Fruit fly (Drosophila melanogaster) whole organism, prepupa: ENCODE results near the gene ppk31.

Source experiments
- Blimp-1 ChIP-seq: fragments of 200-800 bp; sonication (Bioruptor generic); optimal IDR thresholded peaks from 3 replicates; lab custom pipeline; 2017; ENCODE audit warnings: missing biosample characterization, missing genetic modification characterization, mild to moderate bottlenecking, moderate library complexity, missing genetic modification reagents
- CG10631 ChIP-seq: fragments of 200-800 bp; sonication (Bioruptor generic); optimal IDR thresholded peaks from 2 replicates; lab custom pipeline; 2016; ENCODE audit warnings: missing biosample characterization, missing genetic modification characterization
- CG11294 ChIP-seq: fragments of 200-800 bp; sonication (Bioruptor generic); IDR thresholded peaks from 2 replicates; pipeline ENCODE4 v1.3.6; 2022; ENCODE audit warnings: missing biosample characterization, missing genetic modification characterization
- CG11762 ChIP-seq: fragments of 200-800 bp; sonication (Bioruptor generic); optimal IDR thresholded peaks from 3 replicates; lab custom pipeline; 2016; ENCODE audit warnings: missing biosample characterization, missing genetic modification characterization; ENCODE audit not compliant: insufficient read depth
- CG11902 ChIP-seq: fragments of 200-800 bp; sonication (Bioruptor generic); optimal IDR thresholded peaks from 3 replicates; lab custom pipeline; 2016; ENCODE audit warnings: missing biosample characterization, missing genetic modification characterization
- CG16779 ChIP-seq: fragments of 200-800 bp; sonication (Bioruptor generic); optimal IDR thresholded peaks from 3 replicates; lab custom pipeline; 2017; ENCODE audit warnings: missing biosample characterization, mild to moderate bottlenecking, missing genetic modification characterization
- CG3032 ChIP-seq: fragments of 200-800 bp; optimal IDR thresholded peaks from 2 replicates; lab custom pipeline; 2019; ENCODE audit warnings: missing biosample characterization, mild to moderate bottlenecking, missing genetic modification characterization, moderate library complexity
- CG31627 ChIP-seq: fragments of 200-800 bp; sonication (Bioruptor generic); optimal IDR thresholded peaks from 3 replicates; lab custom pipeline; 2016; ENCODE audit warnings: missing biosample characterization, missing genetic modification characterization
- CG32006 ChIP-seq: fragments of 200-800 bp; sonication (Bioruptor generic); optimal IDR thresholded peaks from 3 replicates; lab custom pipeline; 2017; ENCODE audit warnings: missing biosample characterization, mild to moderate bottlenecking, missing genetic modification characterization
- CG34406 ChIP-seq: fragments of 200-800 bp; sonication (Bioruptor generic); optimal IDR thresholded peaks from 3 replicates; lab custom pipeline; 2016; ENCODE audit warnings: missing biosample characterization, missing genetic modification characterization
- CG4318 ChIP-seq: fragments of 200-800 bp; sonication (Bioruptor generic); optimal IDR thresholded peaks from 3 replicates; lab custom pipeline; 2017; ENCODE audit warnings: missing biosample characterization, mild to moderate bottlenecking, missing genetic modification characterization
- CG6276 ChIP-seq: fragments of 200-800 bp; sonication (Bioruptor generic); optimal IDR thresholded peaks from 2 replicates; lab custom pipeline; 2017; ENCODE audit warnings: missing biosample characterization, mild to moderate bottlenecking, missing genetic modification characterization
- CG6792 ChIP-seq: fragments of 200-800 bp; sonication (Bioruptor generic); optimal IDR thresholded peaks from 3 replicates; lab custom pipeline; 2016; ENCODE audit warnings: missing biosample characterization, missing genetic modification characterization
- CG6808 ChIP-seq: fragments of 200-800 bp; sonication (Bioruptor generic); optimal IDR thresholded peaks from 3 replicates; lab custom pipeline; 2017; ENCODE audit warnings: missing biosample characterization, missing genetic modification characterization, mild to moderate bottlenecking, moderate library complexity, missing genetic modification reagents
- CG6854 ChIP-seq: fragments of 200-800 bp; sonication (Bioruptor generic); optimal IDR thresholded peaks from 2 replicates; lab custom pipeline; 2017; ENCODE audit warnings: missing biosample characterization, mild to moderate bottlenecking, missing genetic modification characterization
- CG7368 ChIP-seq: fragments of 200-800 bp; sonication (Bioruptor generic); optimal IDR thresholded peaks from 3 replicates; lab custom pipeline; 2016; ENCODE audit warnings: missing biosample characterization, missing genetic modification characterization
- CG8119 ChIP-seq: fragments of 200-800 bp; sonication (Bioruptor generic); IDR thresholded peaks from 3 replicates; pipeline ENCODE4 v1.3.6; 2022; ENCODE audit warnings: missing biosample characterization, missing genetic modification characterization
- CG8319 ChIP-seq: fragments of 200-800 bp; sonication (Bioruptor generic); optimal IDR thresholded peaks from 3 replicates; lab custom pipeline; 2016; ENCODE audit warnings: missing biosample characterization, missing genetic modification characterization
- CG8632 ChIP-seq: fragments of 200-800 bp; sonication (Bioruptor generic); optimal IDR thresholded peaks from 3 replicates; lab custom pipeline; 2016; ENCODE audit warnings: missing biosample characterization, missing genetic modification characterization
- Eip78C ChIP-seq: fragments of 200-800 bp; sonication (Bioruptor generic); peaks from one replicate; lab custom pipeline; 2016; ENCODE audit warnings: missing biosample characterization, missing genetic modification characterization
- Ets21C ChIP-seq: fragments of 200-800 bp; sonication (Bioruptor generic); optimal IDR thresholded peaks from 3 replicates; lab custom pipeline; 2016; ENCODE audit warnings: missing biosample characterization, missing genetic modification characterization
- Ets96B ChIP-seq: fragments of 200-800 bp; optimal IDR thresholded peaks from 2 replicates; lab custom pipeline; 2019; ENCODE audit warnings: missing biosample characterization, mild to moderate bottlenecking, missing genetic modification characterization, moderate library complexity
- Gug ChIP-seq: fragments of 200-800 bp; sonication (Bioruptor generic); IDR thresholded peaks from 2 replicates; pipeline ENCODE4 v1.3.6; 2022; ENCODE audit warnings: missing biosample characterization, missing genetic modification characterization
- Hr38 ChIP-seq: sonication (Bioruptor generic); optimal IDR thresholded peaks from 2 replicates; lab custom pipeline; 2016; ENCODE audit warnings: missing biosample characterization, missing genetic modification characterization
- Hr4 ChIP-seq: fragments of 200-800 bp; sonication (Bioruptor generic); optimal IDR thresholded peaks from 3 replicates; lab custom pipeline; 2016; ENCODE audit warnings: missing biosample characterization, missing genetic modification characterization
- Lpt ChIP-seq: fragments of 200-800 bp; sonication (Bioruptor generic); optimal IDR thresholded peaks from 3 replicates; lab custom pipeline; 2016; ENCODE audit warnings: missing biosample characterization, missing genetic modification characterization
- Met ChIP-seq: fragments of 200-800 bp; sonication (Bioruptor generic); optimal IDR thresholded peaks from 3 replicates; lab custom pipeline; 2016; ENCODE audit warnings: missing biosample characterization, missing genetic modification characterization
- OdsH ChIP-seq: fragments of 200-800 bp; sonication (Bioruptor generic); optimal IDR thresholded peaks from 3 replicates; lab custom pipeline; 2016; ENCODE audit warnings: missing biosample characterization, missing genetic modification characterization
- Sox102F ChIP-seq: fragments of 200-800 bp; sonication (Bioruptor generic); optimal IDR thresholded peaks from 2 replicates; lab custom pipeline; 2016; ENCODE audit warnings: missing biosample characterization, mild to moderate bottlenecking, missing genetic modification characterization
- Sox15 ChIP-seq: fragments of 200-800 bp; sonication (Bioruptor generic); optimal IDR thresholded peaks from 3 replicates; lab custom pipeline; 2016; ENCODE audit warnings: missing biosample characterization, missing genetic modification characterization
- achi ChIP-seq: fragments of 200-800 bp; sonication (Bioruptor generic); optimal IDR thresholded peaks from 3 replicates; lab custom pipeline; 2016; ENCODE audit warnings: missing biosample characterization, missing genetic modification characterization
- acj6 ChIP-seq: fragments of 200-800 bp; sonication (Bioruptor generic); optimal IDR thresholded peaks from 3 replicates; lab custom pipeline; 2016; ENCODE audit warnings: missing biosample characterization, missing genetic modification characterization
- dac ChIP-seq: fragments of 200-800 bp; sonication (Bioruptor generic); optimal IDR thresholded peaks from 2 replicates; lab custom pipeline; 2017; ENCODE audit warnings: missing biosample characterization, mild to moderate bottlenecking, missing genetic modification characterization
- dsx ChIP-seq: fragments of 200-800 bp; optimal IDR thresholded peaks from 3 replicates; lab custom pipeline; 2019; ENCODE audit warnings: missing biosample characterization, mild to moderate bottlenecking, missing genetic modification characterization, moderate library complexity; ENCODE audit not compliant: poor library complexity, severe bottlenecking
- eg ChIP-seq: fragments of 200-800 bp; sonication (Bioruptor generic); IDR thresholded peaks from 3 replicates; pipeline ENCODE4 v1.3.6; 2022; ENCODE audit warnings: missing biosample characterization, missing genetic modification characterization
- esn ChIP-seq: fragments of 200-800 bp; sonication (Bioruptor generic); optimal IDR thresholded peaks from 2 replicates; lab custom pipeline; 2016; ENCODE audit warnings: missing biosample characterization, mild to moderate bottlenecking, missing genetic modification characterization, moderate library complexity
- fd59A ChIP-seq: fragments of 200-800 bp; sonication (Bioruptor generic); optimal IDR thresholded peaks from 2 replicates; lab custom pipeline; 2017; ENCODE audit warnings: missing biosample characterization, mild to moderate bottlenecking, missing genetic modification characterization, missing genetic modification reagents
- fd85E ChIP-seq: fragments of 200-800 bp; sonication (Bioruptor generic); optimal IDR thresholded peaks from 3 replicates; lab custom pipeline; 2016; ENCODE audit warnings: missing biosample characterization, missing genetic modification characterization
- fkh ChIP-seq: fragments of 200-800 bp; sonication (Bioruptor generic); optimal IDR thresholded peaks from 3 replicates; lab custom pipeline; 2017; ENCODE audit warnings: missing biosample characterization, mild to moderate bottlenecking, missing genetic modification characterization, moderate library complexity
- lz ChIP-seq: fragments of 200-800 bp; sonication (Bioruptor generic); optimal IDR thresholded peaks from 3 replicates; lab custom pipeline; 2016; ENCODE audit warnings: missing biosample characterization, missing genetic modification characterization
- net ChIP-seq: fragments of 200-800 bp; sonication (Bioruptor generic); optimal IDR thresholded peaks from 3 replicates; lab custom pipeline; 2016; ENCODE audit warnings: missing biosample characterization, missing genetic modification characterization
- pdm3 ChIP-seq: fragments of 200-800 bp; sonication (Bioruptor generic); optimal IDR thresholded peaks from 3 replicates; lab custom pipeline; 2016; ENCODE audit warnings: missing biosample characterization, missing genetic modification characterization
- salr ChIP-seq, 2 experiments: fragments of 200-800 bp; sonication (Bioruptor generic); optimal IDR thresholded peaks; 3 replicates each; lab custom pipeline; 2016 to 2018; ENCODE audit warnings: missing biosample characterization in 2 of 2, missing genetic modification characterization in 2 of 2, mild to moderate bottlenecking in 1 of 2
- spab ChIP-seq: fragments of 200-800 bp; sonication (Bioruptor generic); optimal IDR thresholded peaks from 2 replicates; lab custom pipeline; 2017; ENCODE audit warnings: missing biosample characterization, mild to moderate bottlenecking, missing genetic modification characterization, missing genetic modification reagents
- ss ChIP-seq, 2 experiments: fragments of 200-800 bp; sonication (Bioruptor generic); optimal IDR thresholded peaks; 2 replicates in 1 of 2; 3 replicates in 1 of 2; lab custom pipeline; 2017 to 2018; ENCODE audit warnings: mild to moderate bottlenecking in 2 of 2, missing biosample characterization in 2 of 2, missing genetic modification characterization in 2 of 2, moderate library complexity in 1 of 2
- vri ChIP-seq: fragments of 200-800 bp; sonication (Bioruptor generic); optimal IDR thresholded peaks from 3 replicates; lab custom pipeline; 2016; ENCODE audit warnings: missing biosample characterization, mild to moderate bottlenecking, missing genetic modification characterization

Gene ppk31

dm6 chr3R:27197581-27197980 lies 34.7 kb downstream of the ppk31 start (continued):
- TF ChIP-seq fd85E (GFP tag; lab: Kevin White, UChicago) (no peak), fd59A (peak; percentile 10), CG10631 (GFP tag; lab: Kevin White, UChicago) (peak; percentile 48), CG11762 (GFP tag; lab: Kevin White, UChicago) (no peak), Eip78C (GFP tag; lab: Kevin White, UChicago) (peak; percentile 88), pdm3 (peak; percentile 24), eg (GFP tag; lab: Robert Waterston, UW) (no peak), CG6854 (GFP tag; lab: Kevin White, UChicago) (no peak), vri (GFP tag; lab: Kevin White, UChicago) (no peak), acj6 (GFP tag; lab: Kevin White, UChicago) (peak; percentile 44), Gug (GFP tag; lab: Robert Waterston, UW) (no peak), Ets21C (no peak), Lpt (GFP tag; lab: Kevin White, UChicago) (no peak), salr (GFP tag; optimal IDR thresholded peaks at IDR 0.05; lab: Kevin White, UChicago) (peak in 1 of 2 experiments; percentile 14), achi (peak; percentile 46), Blimp-1 (GFP tag; lab: Kevin White, UChicago) (no peak), fkh (GFP tag; lab: Kevin White, UChicago) (no peak), dsx (GFP tag; lab: Kevin White, UChicago) (peak; percentile 38), dac (GFP tag; lab: Kevin White, UChicago) (no peak), Hr4 (peak; percentile 27), Ets96B (tag; lab: Kevin White, UChicago) (peak; percentile 49), Hr38 (GFP tag; lab: Kevin White, UChicago) (no peak), CG16779 (no peak), lz (GFP tag; lab: Kevin White, UChicago) (peak; percentile 15), Met (GFP tag; lab: Kevin White, UChicago) (no peak), net (no peak), spab (GFP tag; lab: Kevin White, UChicago) (peak; percentile 40), esn (peak; percentile 40), Sox15 (GFP tag; lab: Kevin White, UChicago) (no peak), CG8119 (GFP tag; lab: Robert Waterston, UW) (no peak)
- TF ChIP-seq, all 60 proteins: peak for 30

DNA sequence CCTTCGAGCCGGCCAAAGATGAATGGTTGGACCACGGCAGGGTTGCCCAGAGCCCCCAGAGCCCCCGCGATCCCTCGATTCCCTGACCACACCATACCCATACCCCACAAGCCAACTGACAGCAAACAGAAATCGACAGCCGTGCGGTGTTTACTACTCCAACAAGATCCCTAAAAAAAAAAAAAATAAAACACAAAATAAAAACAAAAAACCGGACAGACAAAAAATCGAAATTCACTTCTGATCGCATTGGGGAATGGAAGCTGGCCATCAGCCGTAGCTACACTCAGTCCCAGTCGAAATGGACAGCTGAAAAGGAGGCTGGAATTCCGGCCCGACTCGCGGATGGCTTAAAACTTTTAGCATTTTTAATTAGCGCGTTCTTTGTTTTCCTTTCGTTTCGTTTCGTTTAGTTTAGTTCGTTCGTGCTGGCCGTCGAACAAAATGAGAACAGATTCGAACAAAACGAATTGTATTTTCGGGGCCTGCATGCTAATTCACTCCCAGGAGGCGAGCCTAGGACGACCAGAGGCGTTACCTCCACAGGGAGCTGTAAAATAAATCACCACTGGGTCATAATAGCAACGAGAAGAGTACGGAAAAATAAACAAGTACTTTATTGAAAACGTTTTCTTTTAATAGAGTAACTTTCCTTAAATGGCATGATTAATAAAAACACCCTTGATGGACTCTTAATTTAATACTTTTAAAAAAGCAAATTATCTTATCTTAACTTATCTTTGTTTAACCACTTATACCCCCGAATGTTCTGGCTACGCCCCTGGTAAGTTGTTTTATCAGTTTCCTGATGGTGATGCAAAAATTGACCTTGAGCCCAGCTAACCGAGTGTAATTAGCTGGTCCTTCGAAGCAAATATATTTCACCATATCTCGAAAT lies 36.2 kb downstream of the ppk31 start:
- TF ChIP-seq CG6276 (GFP tag; lab: Kevin White, UChicago) (no peak), CG8319 (GFP tag; lab: Kevin White, UChicago) (peak; percentile 40), Ets96B (tag; lab: Kevin White, UChicago) (peak; percentile 57), CG10631 (GFP tag; lab: Kevin White, UChicago) (peak; percentile 28), pdm3 (peak; percentile 50), eg (GFP tag; lab: Robert Waterston, UW) (no peak), CG8119 (GFP tag; lab: Robert Waterston, UW) (no peak), salr (GFP tag; optimal IDR thresholded peaks at IDR 0.05; lab: Kevin White, UChicago) (peak in 1 of 2 experiments; percentile 12), fd59A (peak; percentile 47), fkh (GFP tag; lab: Kevin White, UChicago) (no peak), CG8632 (GFP tag; lab: Kevin White, UChicago) (peak; percentile 39), Sox15 (GFP tag; lab: Kevin White, UChicago) (peak; percentile 47), CG7368 (GFP tag; lab: Kevin White, UChicago) (peak; percentile 24), Hr4 (no peak), ss (GFP tag; optimal IDR thresholded peaks at IDR 0.05; lab: Kevin White, UChicago) (peak; percentile 58 to 59), CG31627 (GFP tag; lab: Kevin White, UChicago) (peak; percentile 33), spab (GFP tag; lab: Kevin White, UChicago) (peak; percentile 39), esn (peak; percentile 42), Met (GFP tag; lab: Kevin White, UChicago) (no peak), dac (GFP tag; lab: Kevin White, UChicago) (no peak), CG4318 (GFP tag; lab: Kevin White, UChicago) (no peak), CG11902 (peak; percentile 53), CG6792 (GFP tag; lab: Kevin White, UChicago) (peak; percentile 27), CG6808 (GFP tag; lab: Kevin White, UChicago) (peak; percentile 49), OdsH (GFP tag; lab: Kevin White, UChicago) (peak; percentile 29), CG34406 (peak; percentile 22), CG3032 (tag; lab: Kevin White, UChicago) (peak; percentile 76), Sox102F (GFP tag; lab: Kevin White, UChicago) (peak; percentile 13), CG32006 (GFP tag; lab: Kevin White, UChicago) (no peak), CG11294 (GFP tag; lab: Robert Waterston, UW) (no peak)
